Fruit fly (Drosophila melanogaster) whole organism, embryonic: ENCODE data around the gene bun.

Experiments
- Abd-B ChIP-seq: fragments of 200-800 bp; sonication (Bioruptor generic); optimal IDR thresholded peaks from 2 replicates; lab custom pipeline; 2018; ENCODE audit warnings: missing biosample characterization, mild to moderate bottlenecking, missing genetic modification characterization, moderate library complexity
- Asciz ChIP-seq: fragments of 200-800 bp; sonication (Bioruptor generic); optimal IDR thresholded peaks from 2 replicates; lab custom pipeline; 2017; ENCODE audit warnings: missing biosample characterization, mild to moderate bottlenecking, missing genetic modification characterization, missing genetic modification reagents
- B-H2 ChIP-seq: fragments of 200-800 bp; sonication (Bioruptor generic); optimal IDR thresholded peaks from 2 replicates; lab custom pipeline; 2018; ENCODE audit warnings: missing biosample characterization, mild to moderate bottlenecking, missing genetic modification characterization
- Blimp-1 ChIP-seq: fragments of 200-800 bp; sonication (Bioruptor generic); optimal IDR thresholded peaks from 3 replicates; lab custom pipeline; 2018; ENCODE audit warnings: missing biosample characterization, missing genetic modification characterization, mild to moderate bottlenecking, moderate library complexity, missing genetic modification reagents
- C15 ChIP-seq: fragments of 200-800 bp; sonication (Bioruptor generic); IDR thresholded peaks from 3 replicates; pipeline ENCODE4 v1.3.6; 2022; ENCODE audit warnings: missing biosample characterization, missing genetic modification characterization
- CG10543 ChIP-seq: fragments of 200-800 bp; sonication (Bioruptor generic); optimal IDR thresholded peaks from 3 replicates; lab custom pipeline; 2017; ENCODE audit warnings: missing biosample characterization, mild to moderate bottlenecking, missing genetic modification characterization, moderate library complexity
- CG11504 ChIP-seq: fragments of 200-800 bp; sonication (Bioruptor generic); optimal IDR thresholded peaks from 3 replicates; lab custom pipeline; 2019; ENCODE audit warnings: missing biosample characterization, mild to moderate bottlenecking, missing genetic modification characterization, moderate library complexity
- CG11723 ChIP-seq: fragments of 200-800 bp; sonication (Bioruptor generic); optimal IDR thresholded peaks from 2 replicates; lab custom pipeline; 2017; ENCODE audit warnings: missing biosample characterization, mild to moderate bottlenecking, missing genetic modification characterization
- CG1233 ChIP-seq: fragments of 200-800 bp; sonication (Bioruptor generic); optimal IDR thresholded peaks from 4 replicates; lab custom pipeline; 2018; ENCODE audit warnings: missing biosample characterization, mild to moderate bottlenecking, missing genetic modification characterization
- CG12391 ChIP-seq: fragments of 200-800 bp; sonication (Bioruptor generic); optimal IDR thresholded peaks from 3 replicates; lab custom pipeline; 2018; ENCODE audit warnings: missing biosample characterization, mild to moderate bottlenecking, missing genetic modification characterization, moderate library complexity
- CG13424 ChIP-seq: fragments of 200-800 bp; sonication (Bioruptor generic); optimal IDR thresholded peaks from 2 replicates; lab custom pipeline; 2019; ENCODE audit warnings: missing biosample characterization, mild to moderate bottlenecking, missing genetic modification characterization, moderate library complexity
- CG15011 ChIP-seq: fragments of 200-800 bp; sonication (Bioruptor generic); optimal IDR thresholded peaks from 3 replicates; lab custom pipeline; 2018; ENCODE audit warnings: missing biosample characterization, mild to moderate bottlenecking, missing genetic modification characterization
- CG15601 ChIP-seq: fragments of 200-800 bp; sonication (Bioruptor generic); optimal IDR thresholded peaks from 3 replicates; lab custom pipeline; 2019; ENCODE audit warnings: missing biosample characterization, mild to moderate bottlenecking, missing genetic modification characterization, moderate library complexity
- CG16813 ChIP-seq: fragments of 200-800 bp; sonication (Bioruptor generic); IDR thresholded peaks from 3 replicates; pipeline ENCODE4 v1.3.6; 2022; ENCODE audit warnings: missing biosample characterization, missing genetic modification characterization; ENCODE audit not compliant: partially characterized antibody
- CG17385 ChIP-seq: fragments of 200-800 bp; sonication (Bioruptor generic); optimal IDR thresholded peaks from 3 replicates; lab custom pipeline; 2018; ENCODE audit warnings: missing biosample characterization, mild to moderate bottlenecking, missing genetic modification characterization
- CG2202 ChIP-seq: fragments of 200-800 bp; sonication (Bioruptor generic); optimal IDR thresholded peaks from 2 replicates; lab custom pipeline; 2018; ENCODE audit warnings: missing biosample characterization, mild to moderate bottlenecking, missing genetic modification characterization
- CG2678 ChIP-seq: fragments of 200-800 bp; sonication (Bioruptor generic); optimal IDR thresholded peaks from 3 replicates; lab custom pipeline; 2019; ENCODE audit warnings: missing biosample characterization, mild to moderate bottlenecking, missing genetic modification characterization, moderate library complexity
- CG3281 ChIP-seq: fragments of 200-800 bp; sonication (Bioruptor generic); optimal IDR thresholded peaks from 3 replicates; lab custom pipeline; 2017; ENCODE audit warnings: missing biosample characterization, mild to moderate bottlenecking, missing genetic modification characterization
- CG6791 ChIP-seq: fragments of 200-800 bp; sonication (Bioruptor generic); IDR thresholded peaks from 3 replicates; pipeline ENCODE4 v1.3.6; 2022; ENCODE audit warnings: missing biosample characterization, missing genetic modification characterization; ENCODE audit not compliant: partially characterized antibody
- CG6813 ChIP-seq: fragments of 200-800 bp; sonication (Bioruptor generic); optimal IDR thresholded peaks from 2 replicates; lab custom pipeline; 2017; ENCODE audit warnings: missing biosample characterization, missing genetic modification characterization, mild to moderate bottlenecking, moderate library complexity, missing genetic modification reagents
- CG9727 ChIP-seq: fragments of 200-800 bp; sonication (Bioruptor generic); optimal IDR thresholded peaks from 3 replicates; lab custom pipeline; 2017; ENCODE audit warnings: missing biosample characterization, mild to moderate bottlenecking, missing genetic modification characterization
- CTCF ChIP-seq: fragments of 200-800 bp; sonication (Bioruptor generic); optimal IDR thresholded peaks from 2 replicates; lab custom pipeline; 2017; ENCODE audit warnings: missing biosample characterization, mild to moderate bottlenecking, missing genetic modification characterization, moderate library complexity
- D ChIP-seq, 2 experiments: fragments of 200-800 bp in 1 of 2; fragments of >200 bp in 1 of 2; sonication (Bioruptor generic) in 1 of 2; optimal IDR thresholded peaks; 2 replicates in 1 of 2; 3 replicates in 1 of 2; lab custom pipeline; 2017; ENCODE audit warnings: mild to moderate bottlenecking in 1 of 2, missing biosample characterization in 1 of 2, missing genetic modification characterization in 1 of 2, missing genetic modification reagents in 1 of 2
- D19B ChIP-seq: fragments of 200-800 bp; sonication (Bioruptor generic); optimal IDR thresholded peaks from 2 replicates; lab custom pipeline; 2017; ENCODE audit warnings: missing biosample characterization, mild to moderate bottlenecking, missing genetic modification characterization
- Dll ChIP-seq: fragments of 200-800 bp; sonication (Bioruptor generic); IDR thresholded peaks from 4 replicates; pipeline ENCODE4 v1.3.6; 2022; ENCODE audit warnings: missing biosample characterization, missing genetic modification characterization; ENCODE audit not compliant: partially characterized antibody
- Gug ChIP-seq: fragments of 200-800 bp; sonication (Bioruptor generic); IDR thresholded peaks from 4 replicates; pipeline ENCODE4 v1.3.6; 2022; ENCODE audit warnings: missing biosample characterization, missing genetic modification characterization
- Hr3 ChIP-seq: fragments of 200-800 bp; sonication (Bioruptor generic); optimal IDR thresholded peaks from 3 replicates; lab custom pipeline; 2016; ENCODE audit warnings: missing biosample characterization, missing genetic modification characterization
- Hr78 ChIP-seq, 2 experiments: fragments of 200-800 bp in 1 of 2; fragments of >200 bp in 1 of 2; sonication (Bioruptor generic) in 1 of 2; optimal IDR thresholded peaks; 2 replicates each; lab custom pipeline; 2017 to 2019; ENCODE audit warnings: missing biosample characterization in 2 of 2, missing genetic modification characterization in 2 of 2, mild to moderate bottlenecking in 1 of 2, moderate library complexity in 1 of 2
- Mad ChIP-seq: fragments of 200-800 bp; sonication (Bioruptor generic); optimal IDR thresholded peaks from 2 replicates; lab custom pipeline; 2016; ENCODE audit warnings: missing biosample characterization, missing genetic modification characterization
- Poxn ChIP-seq: fragments of 200-800 bp; sonication (Bioruptor generic); IDR thresholded peaks from 2 replicates; pipeline ENCODE4 v1.3.6; 2022; ENCODE audit warnings: missing biosample characterization, missing genetic modification characterization
- Rx ChIP-seq: fragments of 200-800 bp; sonication (Bioruptor generic); IDR thresholded peaks from 2 replicates; pipeline ENCODE4 v1.3.6; 2022; ENCODE audit warnings: missing biosample characterization, missing genetic modification characterization
- Vsx1 ChIP-seq: fragments of 200-800 bp; sonication (Bioruptor generic); optimal IDR thresholded peaks from 2 replicates; lab custom pipeline; 2017; ENCODE audit warnings: missing biosample characterization, mild to moderate bottlenecking, missing genetic modification characterization, missing genetic modification reagents
- ac ChIP-seq: fragments of 200-800 bp; sonication (Bioruptor generic); optimal IDR thresholded peaks from 3 replicates; lab custom pipeline; 2017; ENCODE audit warnings: missing biosample characterization, mild to moderate bottlenecking, missing genetic modification characterization
- bab2 ChIP-seq: fragments of 200-800 bp; sonication (Bioruptor generic); optimal IDR thresholded peaks from 2 replicates; lab custom pipeline; 2016; ENCODE audit warnings: missing biosample characterization, missing genetic modification characterization
- chm ChIP-seq: fragments of 200-800 bp; sonication (Bioruptor generic); IDR thresholded peaks from 2 replicates; pipeline ENCODE4 v1.3.6; 2022; ENCODE audit warnings: missing biosample characterization, missing genetic modification characterization
- crp ChIP-seq, 2 experiments: fragments of 200-800 bp; sonication (Bioruptor generic); optimal IDR thresholded peaks; 2 replicates in 1 of 2; 3 replicates in 1 of 2; lab custom pipeline; 2017; ENCODE audit warnings: missing biosample characterization in 2 of 2, missing genetic modification characterization in 2 of 2, mild to moderate bottlenecking in 1 of 2, moderate library complexity in 1 of 2
- ftz-f1 ChIP-seq: fragments of 200-800 bp; sonication (Bioruptor generic); optimal IDR thresholded peaks from 2 replicates; lab custom pipeline; 2016; ENCODE audit warnings: missing biosample characterization, missing genetic modification characterization
- gcm ChIP-seq: fragments of 200-800 bp; sonication (Bioruptor generic); optimal IDR thresholded peaks from 2 replicates; lab custom pipeline; 2019; ENCODE audit warnings: missing biosample characterization, mild to moderate bottlenecking, missing genetic modification characterization, moderate library complexity
- gsb-n ChIP-seq: fragments of 200-800 bp; sonication (Bioruptor generic); optimal IDR thresholded peaks from 3 replicates; lab custom pipeline; 2018; ENCODE audit warnings: missing biosample characterization, mild to moderate bottlenecking, missing genetic modification characterization
- hth ChIP-seq: fragments of >200 bp; optimal IDR thresholded peaks from 2 replicates; lab custom pipeline; 2017; ENCODE audit warnings: inconsistent platforms
- inv ChIP-seq: fragments of 200-800 bp; sonication (Bioruptor generic); IDR thresholded peaks from 2 replicates; pipeline ENCODE4 v1.3.6; 2022; ENCODE audit warnings: missing biosample characterization, missing genetic modification characterization; ENCODE audit not compliant: partially characterized antibody
- knrl ChIP-seq: fragments of 200-800 bp; sonication (Bioruptor generic); IDR thresholded peaks from 3 replicates; pipeline ENCODE4 v1.3.6; 2022; ENCODE audit warnings: missing biosample characterization, missing genetic modification characterization; ENCODE audit not compliant: partially characterized antibody
- pfk ChIP-seq: fragments of 200-800 bp; sonication (Bioruptor generic); optimal IDR thresholded peaks from 2 replicates; lab custom pipeline; 2018; ENCODE audit warnings: missing biosample characterization, mild to moderate bottlenecking, missing genetic modification characterization, moderate library complexity
- pzg ChIP-seq: fragments of 200-800 bp; sonication (Bioruptor generic); optimal IDR thresholded peaks from 3 replicates; lab custom pipeline; 2018; ENCODE audit warnings: missing biosample characterization, mild to moderate bottlenecking, missing genetic modification characterization, moderate library complexity
- run ChIP-seq: fragments of 200-800 bp; sonication (Bioruptor generic); optimal IDR thresholded peaks from 3 replicates; lab custom pipeline; 2018; ENCODE audit warnings: missing biosample characterization, mild to moderate bottlenecking, missing genetic modification characterization
- sisA ChIP-seq: fragments of 200-800 bp; sonication (Bioruptor generic); IDR thresholded peaks from 2 replicates; pipeline ENCODE4 v1.3.6; 2022; ENCODE audit warnings: missing biosample characterization, missing genetic modification characterization
- sqz ChIP-seq: fragments of 200-800 bp; sonication (Bioruptor generic); optimal IDR thresholded peaks from 3 replicates; lab custom pipeline; 2018; ENCODE audit warnings: missing biosample characterization, mild to moderate bottlenecking, missing genetic modification characterization
- tll ChIP-seq, 2 experiments: fragments of 200-800 bp in 1 of 2; fragments of >200 bp in 1 of 2; sonication (Bioruptor generic) in 1 of 2; optimal IDR thresholded peaks; 2 replicates each; lab custom pipeline; 2017 to 2019; ENCODE audit warnings: missing biosample characterization in 2 of 2, missing genetic modification characterization in 2 of 2, mild to moderate bottlenecking in 1 of 2, moderate library complexity in 1 of 2
- vvl ChIP-seq: fragments of 200-800 bp; sonication (Bioruptor generic); IDR thresholded peaks from 2 replicates; pipeline ENCODE4 v1.3.6; 2022; ENCODE audit warnings: missing biosample characterization, missing genetic modification characterization

Gene bun

dm6 chr2L:12487311-12487710 lies 59.1 kb downstream of the bun start (continued):
- TF ChIP-seq CG6791 (no peak), Dll (GFP tag; lab: Robert Waterston, UW) (no peak), Abd-B (GFP tag; lab: Kevin White, UChicago) (no peak), Blimp-1 (GFP tag; lab: Kevin White, UChicago) (peak; percentile 52), B-H2 (GFP tag; lab: Kevin White, UChicago) (no peak), inv (GFP tag; lab: Robert Waterston, UW) (no peak), Gug (GFP tag; lab: Robert Waterston, UW) (no peak), vvl (GFP tag; lab: Robert Waterston, UW) (peak; percentile 38; the same call in 1 of the 2 replicates), sisA (no peak), Mad (GFP tag; lab: Kevin White, UChicago) (no peak), Asciz (GFP tag; lab: Kevin White, UChicago) (peak; percentile 81), Hr78 (GFP tag; optimal IDR thresholded peaks at IDR 0.05; lab: Kevin White, UChicago) (peak in 1 of 2 experiments; percentile 36), CG16813 (GFP tag; lab: Robert Waterston, UW) (no peak), gsb-n (peak; percentile 71), CG17385 (peak; percentile 46), sqz (peak; percentile 25), D (optimal IDR thresholded peaks at IDR 0.05; lab: Kevin White, UChicago) (no peak), D (GFP tag; optimal IDR thresholded peaks at IDR 0.05; lab: Kevin White, UChicago) (peak; percentile 48), hth (lab: Kevin White, UChicago) (no peak), Vsx1 (peak; percentile 56), CG9727 (GFP tag; lab: Kevin White, UChicago) (peak; percentile 39), CG11504 (tag; lab: Kevin White, UChicago) (peak; percentile 32), ac (GFP tag; lab: Kevin White, UChicago) (peak; percentile 73), tll (GFP tag; optimal IDR thresholded peaks at IDR 0.05; lab: Kevin White, UChicago) (peak in 1 of 2 experiments; percentile 52), CG15601 (tag; lab: Kevin White, UChicago) (peak; percentile 64), gcm (peak; percentile 42), CG15011 (GFP tag; lab: Kevin White, UChicago) (peak; percentile 38), CG1233 (GFP tag; lab: Kevin White, UChicago) (peak; percentile 67), pfk (peak; percentile 6), D19B (no peak), CTCF (peak; percentile 20), CG12391 (tag; lab: Kevin White, UChicago) (peak; percentile 0), knrl (GFP tag; lab: Robert Waterston, UW) (no peak), CG2202 (peak; percentile 71), ftz-f1 (GFP tag; lab: Kevin White, UChicago) (no peak), chm (GFP tag; lab: Robert Waterston, UW) (peak; percentile 41; the same call in 1 of the 2 replicates), pzg (GFP tag; lab: Kevin White, UChicago) (no peak), bab2 (GFP tag; lab: Kevin White, UChicago) (peak; percentile 2), crp (GFP tag; optimal IDR thresholded peaks at IDR 0.05; lab: Kevin White, UChicago) (no peak), Poxn (GFP tag; lab: Robert Waterston, UW) (no peak), CG2678 (tag; lab: Kevin White, UChicago) (peak; percentile 58), CG11723 (peak; percentile 0), Hr3 (GFP tag; lab: Kevin White, UChicago) (no peak), CG10543 (GFP tag; lab: Kevin White, UChicago) (no peak), Rx (no peak), C15 (GFP tag; lab: Robert Waterston, UW) (no peak), run (tag; lab: Kevin White, UChicago) (peak; percentile 43), CG6813 (GFP tag; lab: Kevin White, UChicago) (peak; percentile 69), CG3281 (GFP tag; lab: Kevin White, UChicago) (peak; percentile 15), CG13424 (tag; lab: Kevin White, UChicago) (peak; percentile 45)
